Worm (Caenorhabditis elegans) whole organism, L4 larva: ENCODE measurements around the gene Y43C5A.4.
A peak's percentile ranks its signal among the peaks of the same experiment; 100 is the strongest.

Source experiments
- D1046.2 ChIP-seq: fragments of 200-800 bp; sonication (Bioruptor generic); IDR thresholded peaks from 2 replicates; pipeline ENCODE4 v1.3.6; 2022; ENCODE audit warnings: missing genetic modification characterization, missing compliant biosample characterization
- F37D6.2 ChIP-seq: sonication (generic microtip); optimal IDR thresholded peaks from 2 replicates; lab custom pipeline; 2016; ENCODE audit warnings: mild to moderate bottlenecking, missing genetic modification characterization, missing compliant biosample characterization
- F44E2.7 ChIP-seq: fragments of 200-800 bp; sonication (Bioruptor generic); IDR thresholded peaks from 2 replicates; pipeline ENCODE4 v2.1.2; 2022; ENCODE audit warnings: missing genetic modification characterization, missing compliant biosample characterization
- F49E8.2 ChIP-seq: sonication (generic microtip); optimal IDR thresholded peaks from 2 replicates; lab custom pipeline; 2016; ENCODE audit warnings: missing compliant biosample characterization, mild to moderate bottlenecking, missing genetic modification characterization, borderline replicate concordance
- T26A8.4 ChIP-seq: fragments of 200-800 bp; sonication (Bioruptor generic); IDR thresholded peaks from 2 replicates; pipeline ENCODE4 v1.3.6; 2022; ENCODE audit warnings: missing genetic modification characterization, missing compliant biosample characterization
- Y48G9A.11 ChIP-seq: fragments of 200-800 bp; sonication (Bioruptor generic); IDR thresholded peaks from 2 replicates; pipeline ENCODE4 v1.3.6; 2022; ENCODE audit warnings: missing genetic modification reagents, missing genetic modification characterization, missing compliant biosample characterization
- Y75B8A.6 ChIP-seq: fragments of 200-800 bp; sonication (Bioruptor generic); IDR thresholded peaks from 2 replicates; pipeline ENCODE4 v1.3.6; 2022; ENCODE audit warnings: missing genetic modification reagents, missing genetic modification characterization, missing compliant biosample characterization
- ZK337.2 ChIP-seq: fragments of 200-800 bp; sonication (Bioruptor generic); IDR thresholded peaks from 2 replicates; pipeline ENCODE4 v1.3.6; 2022; ENCODE audit warnings: missing genetic modification reagents, missing genetic modification characterization, missing compliant biosample characterization
- ZK546.5 ChIP-seq, 2 experiments: sonication (generic microtip); optimal IDR thresholded peaks; 2 replicates each; lab custom pipeline; 2017; ENCODE audit warnings: missing biosample characterization in 2 of 2, missing genetic modification characterization in 2 of 2
- aha-1 ChIP-seq: fragments of 150-350 bp; peaks from one replicate; lab custom pipeline; 2014; ENCODE audit warnings: missing biosample characterization, missing genetic modification characterization
- aly-2 ChIP-seq: sonication (generic microtip); optimal IDR thresholded peaks from 2 replicates; lab custom pipeline; 2018; ENCODE audit warnings: missing biosample characterization, missing genetic modification characterization
- ceh-28 ChIP-seq: fragments of 150-350 bp; optimal IDR thresholded peaks from 2 replicates; lab custom pipeline; 2014; ENCODE audit warnings: missing biosample characterization, missing genetic modification reagents, missing genetic modification characterization
- ceh-44 ChIP-seq: fragments of 200-800 bp; sonication (Bioruptor generic); IDR thresholded peaks from 2 replicates; pipeline ENCODE4 v1.3.6; 2022; ENCODE audit warnings: missing genetic modification reagents, missing genetic modification characterization, missing compliant biosample characterization
- ctbp-1 ChIP-seq: fragments of 200-800 bp; sonication (Bioruptor generic); IDR thresholded peaks from 2 replicates; pipeline ENCODE4 v1.3.6; 2022; ENCODE audit warnings: missing genetic modification reagents, missing genetic modification characterization, missing compliant biosample characterization
- daf-12 ChIP-seq: fragments of 150-350 bp; optimal IDR thresholded peaks from 2 replicates; lab custom pipeline; 2014; ENCODE audit warnings: missing biosample characterization, missing genetic modification reagents, missing genetic modification characterization
- daf-16 ChIP-seq, 3 experiments: sonication (generic microtip); optimal IDR thresholded peaks; 2 replicates each; lab custom pipeline; 2016 to 2017; ENCODE audit warnings: missing genetic modification characterization in 3 of 3, missing genetic modification reagents in 3 of 3, mild to moderate bottlenecking in 2 of 3, missing compliant biosample characterization in 2 of 3, missing biosample characterization in 1 of 3, moderate library complexity in 1 of 3
- dmd-6 ChIP-seq: fragments of 200-800 bp; sonication (Bioruptor generic); IDR thresholded peaks from 2 replicates; pipeline ENCODE4 v1.3.6; 2022; ENCODE audit warnings: missing genetic modification reagents, missing genetic modification characterization, missing compliant biosample characterization
- dmd-8 ChIP-seq: fragments of 200-800 bp; sonication (Bioruptor generic); IDR thresholded peaks from 2 replicates; pipeline ENCODE4 v1.3.6; 2022; ENCODE audit warnings: missing genetic modification characterization, missing compliant biosample characterization
- dpl-1 ChIP-seq: fragments of 150-350 bp; optimal IDR thresholded peaks from 2 replicates; lab custom pipeline; 2014; ENCODE audit warnings: missing biosample characterization, missing genetic modification reagents, missing genetic modification characterization
- dve-1 ChIP-seq: sonication (generic microtip); optimal IDR thresholded peaks from 2 replicates; lab custom pipeline; 2017; ENCODE audit warnings: antibody characterized with exemption, mild to moderate bottlenecking, missing genetic modification characterization, missing compliant biosample characterization; ENCODE audit not compliant: insufficient read depth
- egl-43 ChIP-seq: fragments of 200-800 bp; sonication (Bioruptor generic); IDR thresholded peaks from 2 replicates; pipeline ENCODE4 v1.3.6; 2022; ENCODE audit warnings: missing genetic modification reagents, missing genetic modification characterization, missing compliant biosample characterization
- hlh-11 ChIP-seq: fragments of 200-800 bp; sonication (Bioruptor generic); optimal IDR thresholded peaks from 2 replicates; lab custom pipeline; 2018; ENCODE audit warnings: mild to moderate bottlenecking, missing genetic modification characterization, missing compliant biosample characterization
- lin-29 ChIP-seq: fragments of 200-800 bp; sonication (Bioruptor generic); IDR thresholded peaks from 2 replicates; pipeline ENCODE4 v1.3.6; 2022; ENCODE audit warnings: missing genetic modification reagents, missing genetic modification characterization, missing compliant biosample characterization
- madf-5 ChIP-seq, 2 experiments: fragments of 200-800 bp; sonication (Bioruptor generic); IDR thresholded peaks; 2 replicates each; pipeline ENCODE4 v1.3.6; 2022; ENCODE audit warnings: missing compliant biosample characterization in 2 of 2, missing genetic modification characterization in 2 of 2
- madf-9 ChIP-seq: fragments of 200-800 bp; sonication (Bioruptor generic); conservative IDR thresholded peaks from 2 replicates; pipeline ENCODE4 v1.3.6; 2022; ENCODE audit warnings: missing genetic modification reagents, missing genetic modification characterization, missing compliant biosample characterization
- mep-1 ChIP-seq: fragments of 150-350 bp; sonication (generic microtip); optimal IDR thresholded peaks from 3 replicates; lab custom pipeline; 2014; ENCODE audit warnings: missing biosample characterization, missing genetic modification characterization
- mxl-3 ChIP-seq: fragments of 200-800 bp; sonication (Bioruptor generic); optimal IDR thresholded peaks from 2 replicates; lab custom pipeline; 2018; ENCODE audit warnings: mild to moderate bottlenecking, missing genetic modification characterization, missing compliant biosample characterization
- nhr-28 ChIP-seq: fragments of 150-350 bp; optimal IDR thresholded peaks from 2 replicates; lab custom pipeline; 2014; ENCODE audit warnings: missing biosample characterization, missing genetic modification characterization
- nhr-48 ChIP-seq: sonication (generic microtip); optimal IDR thresholded peaks from 2 replicates; lab custom pipeline; 2016; ENCODE audit warnings: mild to moderate bottlenecking, missing genetic modification characterization, missing compliant biosample characterization
- nhr-77 ChIP-seq: fragments of 150-350 bp; optimal IDR thresholded peaks from 2 replicates; lab custom pipeline; 2014; ENCODE audit warnings: missing biosample characterization, missing genetic modification characterization
- pqm-1 ChIP-seq: sonication (generic microtip); optimal IDR thresholded peaks from 2 replicates; lab custom pipeline; 2017; ENCODE audit warnings: missing biosample characterization, missing genetic modification characterization
- spr-1 ChIP-seq: sonication (generic microtip); optimal IDR thresholded peaks from 2 replicates; lab custom pipeline; 2016; ENCODE audit warnings: mild to moderate bottlenecking, missing genetic modification characterization, missing compliant biosample characterization
- tag-97 ChIP-seq: fragments of 200-800 bp; sonication (Bioruptor generic); IDR thresholded peaks from 2 replicates; pipeline ENCODE4 v1.3.6; 2022; ENCODE audit warnings: missing genetic modification characterization, missing compliant biosample characterization
- unc-62 ChIP-seq, 3 experiments: fragments of 150-350 bp in 1 of 3; sonication (generic microtip); optimal IDR thresholded peaks in 2 of 3; peaks in 1 of 3; 1 replicate in 1 of 3; 2 replicates in 2 of 3; lab custom pipeline; 2014 to 2017; ENCODE audit warnings: missing biosample characterization in 3 of 3, missing genetic modification characterization in 3 of 3, missing genetic modification reagents in 3 of 3, missing genotype in 1 of 3
- ztf-11 ChIP-seq: fragments of 150-350 bp; optimal IDR thresholded peaks from 2 replicates; lab custom pipeline; 2014; ENCODE audit warnings: missing biosample characterization, missing genetic modification characterization
- ztf-7 ChIP-seq: fragments of 150-350 bp; optimal IDR thresholded peaks from 2 replicates; lab custom pipeline; 2014; ENCODE audit warnings: missing biosample characterization, missing genetic modification characterization

Gene Y43C5A.4

ce11 chrIV:10252886-10253639 is 24.8 kb upstream of the Y43C5A.4 start:
- TF ChIP-seq T26A8.4 (GFP tag; lab: Robert Waterston, UW) (0 out of 2 replicates have a peak, but pooled peaks have one; percentile 17), pqm-1 (tag; lab: Kevin White, UChicago) (peak; percentile 9), madf-9 (GFP tag; lab: Robert Waterston, UW) (no peak), F49E8.2 (no peak), daf-16 (GFP tag; optimal IDR thresholded peaks at IDR 0.05; lab: Kevin White, UChicago) (no peak), daf-16 (tag; optimal IDR thresholded peaks at IDR 0.05; lab: Kevin White, UChicago) (peak; percentile 23), dve-1 (tag; lab: Kevin White, UChicago) (peak; percentile 39), dmd-6 (GFP tag; lab: Robert Waterston, UW) (peak; percentile 45), egl-43 (GFP tag; lab: Robert Waterston, UW) (no peak), unc-62 (GFP tag; optimal IDR thresholded peaks at IDR 0.05 in 1 of 2; lab: Kevin White, UChicago) (peak in 1 of 2 experiments; percentile 43), unc-62 (tag; optimal IDR thresholded peaks at IDR 0.05; lab: Kevin White, UChicago) (no peak)

ce11 chrIV:10259557-10259956 is 18.3 kb upstream of the Y43C5A.4 start, which contains the start of gene F01G10.9:
F01G10.9 (minus strand) TSS chrIV:10259657.
- TF ChIP-seq ceh-28, result no peak
- TF ChIP-seq mep-1 (tag; lab: Kevin White, UChicago), result no peak
- TF ChIP-seq tag-97 (GFP tag; lab: Robert Waterston, UW), result no peak
- TF ChIP-seq ZK546.5 (tag; optimal IDR thresholded peaks at IDR 0.05; lab: Kevin White, UChicago), result no peak
- no peak for TF ChIP-seq dmd-8 (GFP tag; lab: Robert Waterston, UW)
- TF ChIP-seq ztf-11 (tag; lab: Kevin White, UChicago), result no peak
- TF ChIP-seq D1046.2, result no peak

ce11 chrIV:10261061-10261460 is 16.8 kb upstream of the Y43C5A.4 start:
- TF ChIP-seq mxl-3 (GFP tag; lab: Kevin White, UChicago) (peak; percentile 18), daf-12 (tag; lab: Kevin White, UChicago) (no peak), F37D6.2 (tag; lab: Kevin White, UChicago) (no peak), ZK337.2 (GFP tag; lab: Robert Waterston, UW) (no peak), aly-2 (tag; lab: Kevin White, UChicago) (no peak), Y75B8A.6 (GFP tag; lab: Robert Waterston, UW) (no peak), tag-97 (GFP tag; lab: Robert Waterston, UW) (no peak), ceh-44 (GFP tag; lab: Robert Waterston, UW) (no peak), dve-1 (tag; lab: Kevin White, UChicago) (no peak), F44E2.7 (no peak), dpl-1 (GFP tag; lab: Kevin White, UChicago) (no peak), nhr-77 (tag; lab: Kevin White, UChicago) (no peak), daf-16 (GFP tag; optimal IDR thresholded peaks at IDR 0.05; lab: Kevin White, UChicago) (no peak), daf-16 (tag; optimal IDR thresholded peaks at IDR 0.05; lab: Kevin White, UChicago) (no peak), ZK546.5 (tag; optimal IDR thresholded peaks at IDR 0.05; lab: Kevin White, UChicago) (no peak), spr-1 (tag; lab: Kevin White, UChicago) (no peak), nhr-28 (tag; lab: Kevin White, UChicago) (peak; percentile 22), aha-1 (tag; lab: Kevin White, UChicago) (no peak), hlh-11 (peak; percentile 29), mep-1 (tag; lab: Kevin White, UChicago) (no peak), nhr-48 (tag; lab: Kevin White, UChicago) (peak; percentile 38), madf-5 (GFP tag; IDR thresholded peaks at IDR 0.05; lab: Robert Waterston, UW) (no peak), ztf-7 (no peak), Y48G9A.11 (no peak), ctbp-1 (no peak), lin-29 (GFP tag; lab: Robert Waterston, UW) (no peak)
- TF ChIP-seq, all 104 proteins: peak for 4
